Worm (Caenorhabditis elegans) whole organism, midembryonic: Measurements from ENCODE around the gene med-1.

Experiments used
- cog-1 ChIP-seq: sonication (generic microtip); optimal IDR thresholded peaks from 2 replicates; lab custom pipeline; 2016; ENCODE audit warnings: missing genetic modification characterization, missing compliant biosample characterization
- flt-1 ChIP-seq: fragments of 200-800 bp; sonication (Bioruptor generic); IDR thresholded peaks from 2 replicates; pipeline ENCODE4 v1.3.6; 2022; ENCODE audit warnings: missing genetic modification characterization, missing compliant biosample characterization
- klf-2 ChIP-seq: fragments of 200-800 bp; sonication (Bioruptor generic); conservative IDR thresholded peaks from 2 replicates; pipeline ENCODE4 v1.3.6; 2022; ENCODE audit warnings: missing genetic modification reagents, missing genetic modification characterization, missing compliant biosample characterization
- ztf-23 ChIP-seq: fragments of 200-800 bp; sonication (Bioruptor generic); IDR thresholded peaks from 2 replicates; pipeline ENCODE4 v1.3.6; 2022; ENCODE audit warnings: missing genetic modification reagents, missing genetic modification characterization, missing compliant biosample characterization

- TF ChIP-seq flt-1 (GFP tag; lab: Robert Waterston, UW) (no peak), cog-1 (tag; lab: Kevin White, UChicago) (no peak), klf-2 (no peak), ztf-23 (no peak)
These were observed 16.2 kb downstream of the med-1 start for ce11 chrX:12446572-12446971.
